Worm (Caenorhabditis elegans) whole organism, late embryonic: ENCODE results near the gene sru-48.
A peak's percentile ranks its signal among the peaks of the same experiment; 100 is the strongest.

Experiments used
- C08G9.2 ChIP-seq: sonication (generic microtip); optimal IDR thresholded peaks from 2 replicates; lab custom pipeline; 2016; ENCODE audit warnings: mild to moderate bottlenecking, missing genetic modification characterization, moderate library complexity, missing compliant biosample characterization
- C38D4.7 ChIP-seq: fragments of 200-800 bp; sonication (Bioruptor generic); optimal IDR thresholded peaks from 2 replicates; lab custom pipeline; 2018; ENCODE audit warnings: mild to moderate bottlenecking, missing genetic modification characterization, moderate library complexity, missing compliant biosample characterization
- F13H6.1 ChIP-seq: sonication (generic microtip); optimal IDR thresholded peaks from 2 replicates; lab custom pipeline; 2016; ENCODE audit warnings: missing genetic modification characterization, missing compliant biosample characterization
- K02D7.2 ChIP-seq: sonication (generic microtip); optimal IDR thresholded peaks from 2 replicates; lab custom pipeline; 2017; ENCODE audit warnings: mild to moderate bottlenecking, missing genetic modification characterization, missing compliant biosample characterization
- K09A11.1 ChIP-seq: sonication (generic microtip); optimal IDR thresholded peaks from 2 replicates; lab custom pipeline; 2017; ENCODE audit warnings: antibody characterized with exemption, mild to moderate bottlenecking, missing genetic modification characterization, missing compliant biosample characterization; ENCODE audit not compliant: insufficient read depth
- Y22D7AL.16 ChIP-seq: sonication (generic microtip); optimal IDR thresholded peaks from 2 replicates; lab custom pipeline; 2016; ENCODE audit warnings: missing genetic modification characterization, missing compliant biosample characterization
- ahr-1 ChIP-seq: sonication (generic microtip); optimal IDR thresholded peaks from 2 replicates; lab custom pipeline; 2016; ENCODE audit warnings: missing genetic modification characterization, missing compliant biosample characterization
- ceh-14 ChIP-seq: sonication (generic microtip); optimal IDR thresholded peaks from 2 replicates; lab custom pipeline; 2016; ENCODE audit warnings: missing genotype, missing genetic modification characterization, missing compliant biosample characterization
- ceh-2 ChIP-seq: sonication (generic microtip); optimal IDR thresholded peaks from 2 replicates; lab custom pipeline; 2016; ENCODE audit warnings: missing genotype, missing genetic modification characterization, missing compliant biosample characterization
- ceh-22 ChIP-seq: sonication (generic microtip); optimal IDR thresholded peaks from 2 replicates; lab custom pipeline; 2017; ENCODE audit warnings: missing biosample characterization, missing genetic modification characterization
- ceh-24 ChIP-seq: sonication (generic microtip); optimal IDR thresholded peaks from 2 replicates; lab custom pipeline; 2016; ENCODE audit warnings: mild to moderate bottlenecking, missing genetic modification characterization, missing compliant biosample characterization
- ceh-30 ChIP-seq: fragments of 150-350 bp; optimal IDR thresholded peaks from 2 replicates; lab custom pipeline; 2014; ENCODE audit warnings: missing biosample characterization, missing genetic modification characterization
- ceh-31 ChIP-seq: sonication (generic microtip); optimal IDR thresholded peaks from 2 replicates; lab custom pipeline; 2016; ENCODE audit warnings: missing genetic modification characterization, missing compliant biosample characterization
- ceh-48 ChIP-seq: sonication (generic microtip); optimal IDR thresholded peaks from 2 replicates; lab custom pipeline; 2016; ENCODE audit warnings: missing genetic modification characterization, inconsistent platforms, missing compliant biosample characterization
- ceh-9 ChIP-seq: sonication (generic microtip); optimal IDR thresholded peaks from 2 replicates; lab custom pipeline; 2016; ENCODE audit warnings: mild to moderate bottlenecking, missing genetic modification characterization, inconsistent platforms, missing compliant biosample characterization
- che-1 ChIP-seq: sonication (generic microtip); optimal IDR thresholded peaks from 2 replicates; lab custom pipeline; 2016; ENCODE audit warnings: mild to moderate bottlenecking, missing genetic modification characterization, missing compliant biosample characterization
- dve-1 ChIP-seq: sonication (generic microtip); optimal IDR thresholded peaks from 2 replicates; lab custom pipeline; 2017; ENCODE audit warnings: antibody characterized with exemption, mild to moderate bottlenecking, missing genetic modification characterization, missing compliant biosample characterization
- elt-2 ChIP-seq: sonication (generic microtip); optimal IDR thresholded peaks from 2 replicates; lab custom pipeline; 2016; ENCODE audit warnings: missing genetic modification reagents, missing genetic modification characterization, missing compliant biosample characterization
- elt-4 ChIP-seq: sonication (generic microtip); optimal IDR thresholded peaks from 2 replicates; lab custom pipeline; 2016; ENCODE audit warnings: missing genetic modification characterization, missing compliant biosample characterization
- ets-4 ChIP-seq: sonication (generic microtip); optimal IDR thresholded peaks from 2 replicates; lab custom pipeline; 2016; ENCODE audit warnings: missing genetic modification characterization, missing compliant biosample characterization
- eyg-1 ChIP-seq: sonication (generic microtip); optimal IDR thresholded peaks from 2 replicates; lab custom pipeline; 2016; ENCODE audit warnings: missing genotype, missing genetic modification characterization, missing compliant biosample characterization
- fax-1 ChIP-seq: sonication (generic microtip); optimal IDR thresholded peaks from 2 replicates; lab custom pipeline; 2016; ENCODE audit warnings: missing genotype, missing genetic modification characterization, missing compliant biosample characterization
- fkh-6 ChIP-seq: sonication (generic microtip); optimal IDR thresholded peaks from 2 replicates; lab custom pipeline; 2016; ENCODE audit warnings: missing genetic modification characterization, missing compliant biosample characterization
- gmeb-2 ChIP-seq: sonication (generic microtip); optimal IDR thresholded peaks from 2 replicates; lab custom pipeline; 2016; ENCODE audit warnings: missing genetic modification characterization, inconsistent platforms, missing compliant biosample characterization
- hlh-15 ChIP-seq: sonication (generic microtip); optimal IDR thresholded peaks from 2 replicates; lab custom pipeline; 2016; ENCODE audit warnings: missing genetic modification characterization, missing compliant biosample characterization
- hlh-30 ChIP-seq: sonication (generic microtip); optimal IDR thresholded peaks from 2 replicates; lab custom pipeline; 2017; ENCODE audit warnings: antibody characterized with exemption, missing genetic modification characterization, missing compliant biosample characterization; ENCODE audit not compliant: insufficient read depth
- hlh-6 ChIP-seq: sonication (generic microtip); optimal IDR thresholded peaks from 2 replicates; lab custom pipeline; 2016; ENCODE audit warnings: missing genotype, missing genetic modification characterization, missing compliant biosample characterization
- lin-11 ChIP-seq: fragments of 200-800 bp; sonication (Bioruptor generic); optimal IDR thresholded peaks from 2 replicates; lab custom pipeline; 2018; ENCODE audit warnings: mild to moderate bottlenecking, missing genetic modification characterization, missing compliant biosample characterization
- madf-2 ChIP-seq: sonication (generic microtip); optimal IDR thresholded peaks from 2 replicates; lab custom pipeline; 2017; ENCODE audit warnings: missing genetic modification characterization, missing compliant biosample characterization
- nfya-1 ChIP-seq: sonication (generic microtip); optimal IDR thresholded peaks from 2 replicates; lab custom pipeline; 2017; ENCODE audit warnings: missing genetic modification characterization, mild to moderate bottlenecking, missing compliant biosample characterization, antibody characterized with exemption, moderate library complexity
- odd-2 ChIP-seq: sonication (generic microtip); optimal IDR thresholded peaks from 2 replicates; lab custom pipeline; 2017; ENCODE audit warnings: antibody characterized with exemption, mild to moderate bottlenecking, missing genetic modification characterization, missing compliant biosample characterization
- pag-3 ChIP-seq: sonication (generic microtip); optimal IDR thresholded peaks from 2 replicates; lab custom pipeline; 2016; ENCODE audit warnings: missing compliant biosample characterization, missing genetic modification characterization, borderline replicate concordance
- pax-1 ChIP-seq: fragments of 150-350 bp; optimal IDR thresholded peaks from 2 replicates; lab custom pipeline; 2014; ENCODE audit warnings: missing biosample characterization, missing genetic modification characterization
- pha-2 ChIP-seq: sonication (generic microtip); optimal IDR thresholded peaks from 2 replicates; lab custom pipeline; 2017; ENCODE audit warnings: mild to moderate bottlenecking, missing genetic modification characterization, missing compliant biosample characterization
- pha-4 ChIP-seq: fragments of 150-350 bp; optimal IDR thresholded peaks from 2 replicates; lab custom pipeline; 2018; ENCODE audit warnings: missing biosample characterization, missing genetic modification reagents, missing genetic modification characterization
- pqm-1 ChIP-seq: sonication (generic microtip); optimal IDR thresholded peaks from 2 replicates; lab custom pipeline; 2016; ENCODE audit warnings: missing genetic modification characterization, missing compliant biosample characterization
- rnt-1 ChIP-seq: sonication (generic microtip); optimal IDR thresholded peaks from 2 replicates; lab custom pipeline; 2016; ENCODE audit warnings: missing genetic modification characterization, missing compliant biosample characterization
- sdc-2 ChIP-seq: sonication (generic microtip); optimal IDR thresholded peaks from 2 replicates; lab custom pipeline; 2016; ENCODE audit warnings: missing genotype, missing genetic modification characterization, missing compliant biosample characterization
- sox-2 ChIP-seq: fragments of 200-800 bp; sonication (Bioruptor generic); IDR thresholded peaks from 2 replicates; pipeline ENCODE4 v1.3.6; 2022; ENCODE audit warnings: missing genetic modification reagents, missing genetic modification characterization, missing compliant biosample characterization
- syd-9 ChIP-seq: sonication (generic microtip); optimal IDR thresholded peaks from 2 replicates; lab custom pipeline; 2016; ENCODE audit warnings: mild to moderate bottlenecking, missing genetic modification characterization, moderate library complexity, missing compliant biosample characterization
- tbx-2 ChIP-seq: sonication (generic microtip); optimal IDR thresholded peaks from 2 replicates; lab custom pipeline; 2016; ENCODE audit warnings: missing genetic modification characterization, missing compliant biosample characterization
- tbx-7 ChIP-seq: sonication (generic microtip); optimal IDR thresholded peaks from 2 replicates; lab custom pipeline; 2016; ENCODE audit warnings: missing genotype, missing genetic modification characterization, missing compliant biosample characterization
- ttx-3 ChIP-seq: sonication (generic microtip); optimal IDR thresholded peaks from 2 replicates; lab custom pipeline; 2016; ENCODE audit warnings: missing genetic modification reagents, missing genetic modification characterization, missing compliant biosample characterization
- unc-3 ChIP-seq, 2 experiments: fragments of 200-800 bp in 1 of 2; sonication (Bioruptor generic) in 1 of 2; sonication (generic microtip) in 1 of 2; conservative IDR thresholded peaks in 1 of 2; optimal IDR thresholded peaks in 1 of 2; 2 replicates each; pipeline versions ENCODE4 v1.3.6 to Lab custom; 2016 to 2022; ENCODE audit warnings: missing compliant biosample characterization in 2 of 2, missing genetic modification characterization in 2 of 2, missing genetic modification reagents in 1 of 2
- zip-5 ChIP-seq: sonication (generic microtip); optimal IDR thresholded peaks from 2 replicates; lab custom pipeline; 2016; ENCODE audit warnings: missing genetic modification characterization, missing compliant biosample characterization

The sru-48 gene

DNA sequence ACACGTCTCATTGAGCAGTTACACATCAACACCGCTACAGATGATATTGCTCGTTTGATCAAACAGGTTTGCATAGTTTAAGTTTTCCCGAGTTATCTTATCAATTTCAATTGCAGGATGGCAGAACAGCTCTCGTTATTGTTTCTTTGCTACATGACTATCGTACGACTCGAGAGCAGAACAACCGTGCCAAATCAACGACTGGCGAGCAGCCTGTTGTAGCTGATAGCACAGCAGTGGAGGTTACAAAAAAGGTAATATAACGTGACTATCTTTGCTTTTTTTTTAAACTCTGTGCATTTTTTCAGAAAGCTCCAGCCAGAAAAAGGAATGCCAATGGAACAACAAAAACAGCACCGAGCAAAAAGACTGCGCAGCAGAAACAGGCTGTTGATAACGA, 22.4 kb downstream of the sru-48 start:
- TF ChIP-seq ets-4 (tag; lab: Kevin White, UChicago) (no peak), K09A11.1 (tag; lab: Kevin White, UChicago) (no peak), tbx-2 (tag; lab: Kevin White, UChicago) (no peak), syd-9 (tag; lab: Kevin White, UChicago) (no peak), sox-2 (GFP tag; lab: Robert Waterston, UW) (no peak), tbx-7 (tag; lab: Kevin White, UChicago) (no peak), ceh-9 (tag; lab: Kevin White, UChicago) (no peak), hlh-6 (tag; lab: Kevin White, UChicago) (no peak), fkh-6 (no peak), pqm-1 (no peak), F13H6.1 (no peak), hlh-15 (tag; lab: Kevin White, UChicago) (no peak), C08G9.2 (tag; lab: Kevin White, UChicago) (no peak), ceh-30 (tag; lab: Kevin White, UChicago) (no peak), odd-2 (tag; lab: Kevin White, UChicago) (no peak), gmeb-2 (tag; lab: Kevin White, UChicago) (no peak), elt-4 (tag; lab: Kevin White, UChicago) (no peak), sdc-2 (tag; lab: Kevin White, UChicago) (no peak), fax-1 (tag; lab: Kevin White, UChicago) (no peak), eyg-1 (tag; lab: Kevin White, UChicago) (no peak)
- TF ChIP-seq, all 69 proteins: peak for 0

DNA sequence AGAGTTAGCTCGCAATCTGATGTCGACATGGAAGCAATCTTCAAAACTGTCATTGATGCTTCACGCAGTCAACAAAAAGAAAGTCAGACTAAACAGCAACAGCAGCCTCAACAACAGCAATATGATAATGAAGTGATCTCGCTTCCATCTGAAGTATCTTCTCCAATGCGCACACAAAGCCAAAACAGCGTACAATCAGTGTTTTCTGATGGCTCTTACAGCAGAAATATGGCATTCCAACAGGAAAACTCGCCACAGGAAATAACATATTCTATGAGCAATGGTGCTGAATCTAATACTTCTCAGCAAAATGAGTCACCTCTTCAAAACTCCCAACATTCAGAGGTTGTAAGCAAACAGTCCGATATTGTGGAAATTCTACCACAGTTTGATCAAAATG, 22.9 kb downstream of the sru-48 start:
- TF ChIP-seq nfya-1 (tag; lab: Kevin White, UChicago), result no peak
- TF ChIP-seq hlh-30 (tag; lab: Kevin White, UChicago), result no peak
- TF ChIP-seq rnt-1, result no peak
- no peak for TF ChIP-seq sdc-2 (tag; lab: Kevin White, UChicago)
- TF ChIP-seq ceh-48 (tag; lab: Kevin White, UChicago), result no peak
- no peak for TF ChIP-seq lin-11 (tag; lab: Kevin White, UChicago)
- no peak for TF ChIP-seq odd-2 (tag; lab: Kevin White, UChicago)
- TF ChIP-seq dve-1 (tag; lab: Kevin White, UChicago), result no peak
- no peak for TF ChIP-seq ahr-1 (tag; lab: Kevin White, UChicago)
- no peak for TF ChIP-seq pha-4
- TF ChIP-seq tbx-2 (tag; lab: Kevin White, UChicago), result no peak
- TF ChIP-seq ets-4 (tag; lab: Kevin White, UChicago), result no peak
- no peak for TF ChIP-seq elt-2 (tag; lab: Kevin White, UChicago)
- TF ChIP-seq ceh-22, result no peak

DNA sequence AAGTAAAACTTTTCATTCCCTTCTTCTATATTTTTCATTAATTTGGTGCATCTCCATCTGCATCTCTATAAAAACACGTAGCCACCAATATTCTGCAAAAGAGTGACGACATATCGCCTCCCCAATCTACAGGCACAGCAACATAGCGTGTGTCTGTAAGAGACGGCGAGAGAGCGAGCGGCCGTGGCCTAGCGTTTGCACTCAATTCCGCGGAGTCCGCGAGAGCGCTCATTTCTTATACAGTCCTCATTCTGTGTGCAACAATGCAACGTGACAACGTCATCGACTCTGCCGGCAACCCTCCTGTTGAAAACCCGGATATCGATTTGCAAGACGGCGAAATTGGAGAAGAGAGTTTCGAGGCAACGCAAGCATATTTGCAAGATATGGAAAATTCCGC, 25.6 kb downstream of the sru-48 start, which contains the start of gene H28G03.2:
Gene H28G03.2 (plus strand): TSS at position 200 of the 400 bp plus-strand sequence.
- TF ChIP-seq ceh-9 (tag; lab: Kevin White, UChicago), result no peak
- no peak for TF ChIP-seq elt-2 (tag; lab: Kevin White, UChicago)
- no peak for TF ChIP-seq hlh-30 (tag; lab: Kevin White, UChicago)
- no peak for TF ChIP-seq unc-3 (GFP tag; conservative IDR thresholded peaks at IDR 0.05; lab: Robert Waterston, UW)
- no peak for TF ChIP-seq unc-3 (tag; optimal IDR thresholded peaks at IDR 0.05; lab: Kevin White, UChicago)
- TF ChIP-seq ceh-31, result peak; percentile 85
- no peak for TF ChIP-seq hlh-6 (tag; lab: Kevin White, UChicago)
- no peak for TF ChIP-seq ahr-1 (tag; lab: Kevin White, UChicago)
- no peak for TF ChIP-seq lin-11 (tag; lab: Kevin White, UChicago)
- TF ChIP-seq dve-1 (tag; lab: Kevin White, UChicago), result no peak
- TF ChIP-seq hlh-15 (tag; lab: Kevin White, UChicago), result no peak
- no peak for TF ChIP-seq che-1
- no peak for TF ChIP-seq elt-4 (tag; lab: Kevin White, UChicago)
- no peak for TF ChIP-seq pag-3 (tag; lab: Kevin White, UChicago)
- TF ChIP-seq gmeb-2 (tag; lab: Kevin White, UChicago), result no peak
- no peak for TF ChIP-seq C38D4.7 (GFP tag; lab: Kevin White, UChicago)
- TF ChIP-seq tbx-7 (tag; lab: Kevin White, UChicago), result no peak
- peak; percentile 77 for TF ChIP-seq tbx-2 (tag; lab: Kevin White, UChicago)
- no peak for TF ChIP-seq pqm-1
- TF ChIP-seq Y22D7AL.16, result no peak
- TF ChIP-seq sdc-2 (tag; lab: Kevin White, UChicago), result peak; percentile 17
- TF ChIP-seq ceh-24 (tag; lab: Kevin White, UChicago), result no peak
- peak; percentile 22 for TF ChIP-seq ceh-14
- no peak for TF ChIP-seq pha-2 (tag; lab: Kevin White, UChicago)
- peak; percentile 57 for TF ChIP-seq ceh-2
- TF ChIP-seq madf-2 (tag; lab: Kevin White, UChicago), result no peak
- TF ChIP-seq pax-1 (tag; lab: Kevin White, UChicago), result no peak
- no peak for TF ChIP-seq fax-1 (tag; lab: Kevin White, UChicago)
- TF ChIP-seq C08G9.2 (tag; lab: Kevin White, UChicago), result peak; percentile 58
- no peak for TF ChIP-seq eyg-1 (tag; lab: Kevin White, UChicago)
- no peak for TF ChIP-seq zip-5 (tag; lab: Kevin White, UChicago)
- no peak for TF ChIP-seq sox-2 (GFP tag; lab: Robert Waterston, UW)
- TF ChIP-seq ets-4 (tag; lab: Kevin White, UChicago), result no peak
- no peak for TF ChIP-seq ttx-3 (tag; lab: Kevin White, UChicago)
- TF ChIP-seq K02D7.2 (tag; lab: Kevin White, UChicago), result no peak
- TF ChIP-seq fkh-6, result peak; percentile 59
